Fruit fly (Drosophila melanogaster): ENCODE results near the gene CG8997.

The CG8997 gene

dm6 chr2L:13838647-13839390 is 6.3 kb downstream of the CG8997 start (continued):
- TF ChIP-seq NC2β (GFP tag; optimal IDR thresholded peaks at IDR 0.05) (peak; percentile 23), CG11560 (tag; IDR thresholded peaks at IDR 0.05) (no peak), Mes4 (GFP tag; optimal IDR thresholded peaks at IDR 0.05) (peak; percentile 16), CG12104 (GFP tag; optimal IDR thresholded peaks at IDR 0.05) (no peak), cato (GFP tag; optimal IDR thresholded peaks at IDR 0.05; ENCODE audit: borderline replicate concordance) (no peak), zen (tag; optimal IDR thresholded peaks at IDR 0.05) (no peak), hbn (GFP tag; IDR thresholded peaks at IDR 0.05; ENCODE audit: partially characterized antibody) (no peak), CG10267 (tag; optimal IDR thresholded peaks at IDR 0.05) (no peak), sr (GFP tag; IDR thresholded peaks at IDR 0.05) (0 out of 3 replicates have a peak, but pooled peaks have one; percentile 20), Aef1 (GFP tag; IDR thresholded peaks at IDR 0.05) (no peak), ssp (GFP tag; IDR thresholded peaks at IDR 0.05) (no peak), HLH3B (GFP tag; IDR thresholded peaks at IDR 0.05) (peak; percentile 12; the same call in 1 of the 2 replicates), gem (tag; optimal IDR thresholded peaks at IDR 0.05) (peak; percentile 42), insv (GFP tag; optimal IDR thresholded peaks at IDR 0.05) (no peak), eyg (GFP tag; optimal IDR thresholded peaks at IDR 0.05) (no peak), CG12744 (GFP tag; optimal IDR thresholded peaks at IDR 0.05) (no peak), CG33213 (GFP tag; optimal IDR thresholded peaks at IDR 0.05) (no peak), CG12236 (GFP tag; optimal IDR thresholded peaks at IDR 0.05) (no peak), CG3847 (GFP tag; IDR thresholded peaks at IDR 0.05) (no peak), lbe (GFP tag; optimal IDR thresholded peaks at IDR 0.05) (no peak), CG6765 (GFP tag; optimal IDR thresholded peaks at IDR 0.05) (no peak), Xbp1 (GFP tag; optimal IDR thresholded peaks at IDR 0.05) (peak; percentile 2), phol (tag; optimal IDR thresholded peaks at IDR 0.05) (no peak), CG15073 (GFP tag; optimal IDR thresholded peaks at IDR 0.05) (no peak), CG13894 (tag; optimal IDR thresholded peaks at IDR 0.05) (peak; percentile 54), Spps (tag; optimal IDR thresholded peaks at IDR 0.05) (no peak), ERR (GFP tag; optimal IDR thresholded peaks at IDR 0.05) (no peak), ato (GFP tag; IDR thresholded peaks at IDR 0.05; ENCODE audit: partially characterized antibody) (no peak), ewg (GFP tag; optimal IDR thresholded peaks at IDR 0.05) (no peak), Oaz (GFP tag; IDR thresholded peaks at IDR 0.05) (no peak), CG16815 (GFP tag; optimal IDR thresholded peaks at IDR 0.05) (no peak), Poxn (GFP tag; IDR thresholded peaks at IDR 0.05) (no peak), Elba2 (GFP tag; optimal IDR thresholded peaks at IDR 0.05) (no peak), Meics (GFP tag; optimal IDR thresholded peaks at IDR 0.05) (peak; percentile 50), gro (GFP tag; optimal IDR thresholded peaks at IDR 0.05) (no peak), repo (GFP tag; optimal IDR thresholded peaks at IDR 0.05) (no peak), CG1602 (GFP tag; optimal IDR thresholded peaks at IDR 0.05) (no peak), dati (GFP tag; IDR thresholded peaks at IDR 0.05) (no peak), Mrtf (GFP tag; IDR thresholded peaks at IDR 0.05) (no peak), CG42726 (GFP tag; IDR thresholded peaks at IDR 0.05; ENCODE audit: partially characterized antibody) (no peak), seq (GFP tag; IDR thresholded peaks at IDR 0.05) (no peak; the same call in 1 of the 2 replicates), Dek (tag; optimal IDR thresholded peaks at IDR 0.05) (peak; percentile 27), CG14860 (GFP tag; IDR thresholded peaks at IDR 0.05; ENCODE audit: partially characterized antibody) (no peak), CG4854 (GFP tag; optimal IDR thresholded peaks at IDR 0.05) (no peak), CG7556 (GFP tag; optimal IDR thresholded peaks at IDR 0.05) (no peak), sna (GFP tag; IDR thresholded peaks at IDR 0.05; ENCODE audit: partially characterized antibody) (no peak), Side (GFP tag; optimal IDR thresholded peaks at IDR 0.05) (no peak), ara (GFP tag; IDR thresholded peaks at IDR 0.05) (peak; percentile 37; the same call in 1 of the 2 replicates), toy (GFP tag; IDR thresholded peaks at IDR 0.05) (no peak), fd96Cb (tag; optimal IDR thresholded peaks at IDR 0.05) (no peak)
